Fruit fly (Drosophila melanogaster) whole organism, embryonic: ENCODE measurements around the gene CG18265.

Source experiments
- Atf3 ChIP-seq: fragments of 200-800 bp; sonication (Bioruptor generic); optimal IDR thresholded peaks from 3 replicates; lab custom pipeline; 2016; ENCODE audit warnings: missing biosample characterization, missing genetic modification characterization
- BEAF-32 ChIP-seq: fragments of 200-800 bp; sonication (Bioruptor generic); optimal IDR thresholded peaks from 3 replicates; lab custom pipeline; 2017; ENCODE audit warnings: missing biosample characterization, missing genetic modification characterization, mild to moderate bottlenecking, moderate library complexity, missing genetic modification reagents
- CG10147 ChIP-seq: fragments of 200-800 bp; sonication (Bioruptor generic); optimal IDR thresholded peaks from 2 replicates; lab custom pipeline; 2019; ENCODE audit warnings: missing biosample characterization, mild to moderate bottlenecking, missing genetic modification characterization, moderate library complexity
- CG11085 ChIP-seq: fragments of 200-800 bp; sonication (Bioruptor generic); IDR thresholded peaks from 2 replicates; pipeline ENCODE4 v1.3.6; 2022; ENCODE audit warnings: missing biosample characterization, missing genetic modification characterization
- CG11504 ChIP-seq: fragments of 200-800 bp; sonication (Bioruptor generic); optimal IDR thresholded peaks from 3 replicates; lab custom pipeline; 2019; ENCODE audit warnings: missing biosample characterization, mild to moderate bottlenecking, missing genetic modification characterization, moderate library complexity
- CG12155 ChIP-seq: fragments of 200-800 bp; sonication (Bioruptor generic); optimal IDR thresholded peaks from 3 replicates; lab custom pipeline; 2016; ENCODE audit warnings: missing biosample characterization, missing genetic modification characterization
- CG1233 ChIP-seq: fragments of 200-800 bp; sonication (Bioruptor generic); optimal IDR thresholded peaks from 4 replicates; lab custom pipeline; 2018; ENCODE audit warnings: missing biosample characterization, mild to moderate bottlenecking, missing genetic modification characterization
- CG14050 ChIP-seq: fragments of 200-800 bp; sonication (Bioruptor generic); IDR thresholded peaks from 3 replicates; pipeline ENCODE4 v1.3.6; 2022; ENCODE audit warnings: missing biosample characterization, missing genetic modification characterization
- CG14860 ChIP-seq: fragments of 200-800 bp; sonication (Bioruptor generic); IDR thresholded peaks from 3 replicates; pipeline ENCODE4 v1.3.6; 2022; ENCODE audit warnings: missing biosample characterization, missing genetic modification characterization; ENCODE audit not compliant: partially characterized antibody
- CG15073 ChIP-seq: fragments of 200-800 bp; sonication (Bioruptor generic); optimal IDR thresholded peaks from 2 replicates; lab custom pipeline; 2016; ENCODE audit warnings: missing biosample characterization, missing genetic modification characterization
- CG16863 ChIP-seq: fragments of 200-800 bp; sonication (Bioruptor generic); optimal IDR thresholded peaks from 3 replicates; lab custom pipeline; 2016; ENCODE audit warnings: missing biosample characterization, missing genetic modification characterization
- CG18599 ChIP-seq: fragments of 200-800 bp; sonication (Bioruptor generic); optimal IDR thresholded peaks from 3 replicates; lab custom pipeline; 2017; ENCODE audit warnings: missing biosample characterization, missing genetic modification characterization, mild to moderate bottlenecking, moderate library complexity, missing genetic modification reagents
- CG2199 ChIP-seq: fragments of 200-800 bp; sonication (Bioruptor generic); IDR thresholded peaks from 3 replicates; pipeline ENCODE4 v1.3.6; 2022; ENCODE audit warnings: missing biosample characterization, missing genetic modification characterization
- CG4617 ChIP-seq: fragments of 200-800 bp; sonication (Bioruptor generic); optimal IDR thresholded peaks from 3 replicates; lab custom pipeline; 2016; ENCODE audit warnings: missing biosample characterization, missing genetic modification characterization, borderline replicate concordance
- CG4707 ChIP-seq: fragments of 200-800 bp; sonication (Bioruptor generic); optimal IDR thresholded peaks from 2 replicates; lab custom pipeline; 2018; ENCODE audit warnings: missing biosample characterization, mild to moderate bottlenecking, missing genetic modification characterization, moderate library complexity
- CG7357 ChIP-seq: fragments of 200-800 bp; sonication (Bioruptor generic); IDR thresholded peaks from 3 replicates; pipeline ENCODE4 v1.3.6; 2022; ENCODE audit warnings: missing biosample characterization, missing genetic modification characterization
- CG7839 ChIP-seq: fragments of 200-800 bp; sonication (Bioruptor generic); optimal IDR thresholded peaks from 3 replicates; lab custom pipeline; 2018; ENCODE audit warnings: missing biosample characterization, mild to moderate bottlenecking, missing genetic modification characterization, moderate library complexity
- CG8765 ChIP-seq: fragments of 200-800 bp; sonication (Bioruptor generic); IDR thresholded peaks from 2 replicates; pipeline ENCODE4 v1.3.6; 2022; ENCODE audit warnings: missing biosample characterization, missing genetic modification characterization
- D ChIP-seq, 2 experiments: fragments of 200-800 bp in 1 of 2; fragments of >200 bp in 1 of 2; sonication (Bioruptor generic) in 1 of 2; optimal IDR thresholded peaks; 2 replicates in 1 of 2; 3 replicates in 1 of 2; lab custom pipeline; 2017; ENCODE audit warnings: mild to moderate bottlenecking in 1 of 2, missing biosample characterization in 1 of 2, missing genetic modification characterization in 1 of 2, missing genetic modification reagents in 1 of 2
- Eip74EF ChIP-seq, 2 experiments: fragments of 200-800 bp in 1 of 2; fragments of >200 bp in 1 of 2; sonication (Bioruptor generic) in 1 of 2; optimal IDR thresholded peaks; 2 replicates each; lab custom pipeline; 2017 to 2019; ENCODE audit warnings: missing biosample characterization in 2 of 2, missing genetic modification characterization in 2 of 2, mild to moderate bottlenecking in 1 of 2, moderate library complexity in 1 of 2
- Gug ChIP-seq: fragments of 200-800 bp; sonication (Bioruptor generic); IDR thresholded peaks from 4 replicates; pipeline ENCODE4 v1.3.6; 2022; ENCODE audit warnings: missing biosample characterization, missing genetic modification characterization
- HLHmδ ChIP-seq: fragments of 200-800 bp; sonication (Bioruptor generic); optimal IDR thresholded peaks from 2 replicates; lab custom pipeline; 2018; ENCODE audit warnings: missing biosample characterization, mild to moderate bottlenecking, missing genetic modification characterization, moderate library complexity
- Hand ChIP-seq: fragments of 200-800 bp; sonication (Bioruptor generic); optimal IDR thresholded peaks from 2 replicates; lab custom pipeline; 2017; ENCODE audit warnings: mild to moderate bottlenecking, missing biosample characterization, missing genetic modification reagents, missing genetic modification characterization
- Meics ChIP-seq: fragments of 200-800 bp; sonication (Bioruptor generic); optimal IDR thresholded peaks from 2 replicates; lab custom pipeline; 2017; ENCODE audit warnings: missing biosample characterization, mild to moderate bottlenecking, missing genetic modification characterization
- NC2α ChIP-seq: fragments of 200-800 bp; sonication (Bioruptor generic); optimal IDR thresholded peaks from 2 replicates; lab custom pipeline; 2016; ENCODE audit warnings: missing biosample characterization, missing genetic modification characterization
- Pdp1 ChIP-seq, 2 experiments: fragments of 200-800 bp; sonication (Bioruptor generic); optimal IDR thresholded peaks; 3 replicates each; lab custom pipeline; 2016; ENCODE audit warnings: missing biosample characterization in 2 of 2, missing genetic modification characterization in 2 of 2, mild to moderate bottlenecking in 1 of 2, moderate library complexity in 1 of 2
- Stat92E ChIP-seq, 3 experiments: fragments of >200 bp in 2 of 3; fragments of 200-800 bp in 1 of 3; sonication (Bioruptor generic) in 1 of 3; optimal IDR thresholded peaks; 2 replicates each; lab custom pipeline; 2017 to 2019; ENCODE audit warnings: missing biosample characterization in 3 of 3, missing genetic modification characterization in 3 of 3, mild to moderate bottlenecking in 1 of 3, moderate library complexity in 1 of 3
- Vsx1 ChIP-seq: fragments of 200-800 bp; sonication (Bioruptor generic); optimal IDR thresholded peaks from 2 replicates; lab custom pipeline; 2017; ENCODE audit warnings: missing biosample characterization, mild to moderate bottlenecking, missing genetic modification characterization, missing genetic modification reagents
- YL-1 ChIP-seq: fragments of 200-800 bp; sonication (Bioruptor generic); optimal IDR thresholded peaks from 3 replicates; lab custom pipeline; 2017; ENCODE audit warnings: missing biosample characterization, mild to moderate bottlenecking, missing genetic modification characterization
- ab ChIP-seq: fragments of 200-800 bp; sonication (Bioruptor generic); optimal IDR thresholded peaks from 2 replicates; lab custom pipeline; 2016; ENCODE audit warnings: missing biosample characterization, missing genetic modification characterization
- amos ChIP-seq: fragments of 200-800 bp; sonication (Bioruptor generic); IDR thresholded peaks from 2 replicates; pipeline ENCODE4 v1.3.6; 2022; ENCODE audit warnings: missing biosample characterization, missing genetic modification characterization; ENCODE audit not compliant: partially characterized antibody
- ash1 ChIP-seq: fragments of 200-800 bp; sonication (Bioruptor generic); optimal IDR thresholded peaks from 2 replicates; lab custom pipeline; 2018; ENCODE audit warnings: missing biosample characterization, mild to moderate bottlenecking, missing genetic modification characterization
- bbx ChIP-seq: fragments of 200-800 bp; sonication (Bioruptor generic); IDR thresholded peaks from 2 replicates; pipeline ENCODE4 v1.3.6; 2022; ENCODE audit warnings: missing biosample characterization, missing genetic modification characterization; ENCODE audit not compliant: partially characterized antibody
- chinmo ChIP-seq: fragments of 200-800 bp; sonication (Bioruptor generic); IDR thresholded peaks from 4 replicates; pipeline ENCODE4 v1.3.6; 2022; ENCODE audit warnings: missing biosample characterization, missing genetic modification characterization; ENCODE audit not compliant: partially characterized antibody
- dysf ChIP-seq: fragments of 200-800 bp; sonication (Bioruptor generic); IDR thresholded peaks from 3 replicates; pipeline ENCODE4 v1.3.6; 2022; ENCODE audit warnings: missing biosample characterization, missing genetic modification characterization
- fd102C ChIP-seq: fragments of 200-800 bp; sonication (Bioruptor generic); optimal IDR thresholded peaks from 2 replicates; lab custom pipeline; 2018; ENCODE audit warnings: missing biosample characterization, mild to moderate bottlenecking, missing genetic modification characterization, moderate library complexity
- ftz-f1 ChIP-seq: fragments of 200-800 bp; sonication (Bioruptor generic); optimal IDR thresholded peaks from 2 replicates; lab custom pipeline; 2016; ENCODE audit warnings: missing biosample characterization, missing genetic modification characterization
- gfzf ChIP-seq: fragments of 200-800 bp; sonication (Bioruptor generic); optimal IDR thresholded peaks from 2 replicates; lab custom pipeline; 2016; ENCODE audit warnings: missing biosample characterization, mild to moderate bottlenecking, missing genetic modification characterization, moderate library complexity
- gsb ChIP-seq: fragments of 200-800 bp; sonication (Bioruptor generic); IDR thresholded peaks from 2 replicates; pipeline ENCODE4 v1.3.6; 2022; ENCODE audit warnings: missing biosample characterization, missing genetic modification characterization
- hb ChIP-seq: fragments of 200-800 bp; sonication (Bioruptor generic); IDR thresholded peaks from 3 replicates; pipeline ENCODE4 v1.3.6; 2022; ENCODE audit warnings: missing biosample characterization, missing genetic modification characterization; ENCODE audit not compliant: partially characterized antibody
- her ChIP-seq: fragments of 200-800 bp; sonication (Bioruptor generic); optimal IDR thresholded peaks from 2 replicates; lab custom pipeline; 2016; ENCODE audit warnings: missing biosample characterization, missing genetic modification characterization
- org-1 ChIP-seq: fragments of 200-800 bp; sonication (Bioruptor generic); optimal IDR thresholded peaks from 2 replicates; lab custom pipeline; 2017; ENCODE audit warnings: missing biosample characterization, missing genetic modification characterization
- ro ChIP-seq: fragments of 200-800 bp; sonication (Bioruptor generic); IDR thresholded peaks from 2 replicates; pipeline ENCODE4 v1.3.6; 2022; ENCODE audit warnings: missing biosample characterization, missing genetic modification characterization
- sens-2 ChIP-seq: fragments of 200-800 bp; sonication (Bioruptor generic); IDR thresholded peaks from 2 replicates; pipeline ENCODE4 v1.3.6; 2022; ENCODE audit warnings: missing biosample characterization, missing genetic modification characterization
- sqz ChIP-seq: fragments of 200-800 bp; sonication (Bioruptor generic); optimal IDR thresholded peaks from 3 replicates; lab custom pipeline; 2018; ENCODE audit warnings: missing biosample characterization, mild to moderate bottlenecking, missing genetic modification characterization
- stwl ChIP-seq: fragments of 200-800 bp; sonication (Bioruptor generic); optimal IDR thresholded peaks from 3 replicates; lab custom pipeline; 2018; ENCODE audit warnings: missing biosample characterization, mild to moderate bottlenecking, missing genetic modification characterization, moderate library complexity
- trem ChIP-seq: fragments of 200-800 bp; optimal IDR thresholded peaks from 3 replicates; lab custom pipeline; 2019; ENCODE audit warnings: missing biosample characterization, mild to moderate bottlenecking, missing genetic modification characterization, moderate library complexity
- unc-4 ChIP-seq: fragments of 200-800 bp; sonication (Bioruptor generic); IDR thresholded peaks from 2 replicates; pipeline ENCODE4 v1.3.6; 2022; ENCODE audit warnings: missing biosample characterization, missing genetic modification characterization; ENCODE audit not compliant: partially characterized antibody
- wdn ChIP-seq: fragments of 200-800 bp; sonication (Bioruptor generic); IDR thresholded peaks from 2 replicates; pipeline ENCODE4 v1.3.6; 2022; ENCODE audit warnings: missing biosample characterization, missing genetic modification characterization

The CG18265 gene

DNA sequence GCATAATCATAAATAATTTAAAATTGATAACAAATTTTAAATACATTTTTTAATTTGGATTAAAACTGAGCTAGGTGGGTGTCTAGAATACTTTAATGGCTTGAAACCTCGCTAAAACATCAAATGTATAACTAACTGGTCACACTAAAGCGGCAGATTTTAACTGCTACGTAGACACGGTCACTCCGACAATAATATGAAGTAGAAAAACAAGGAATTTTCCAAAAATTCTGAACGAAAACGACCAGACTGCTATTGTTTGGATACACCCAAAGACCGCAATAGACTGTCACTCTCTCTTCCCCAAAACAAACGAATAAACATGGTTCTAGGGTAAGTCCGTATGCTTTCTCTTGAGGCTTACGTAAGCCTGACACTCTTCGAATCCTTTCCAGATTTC, 26.6 kb downstream of the CG18265 start, which contains the start of gene QIL1 (continued):
- no peak for TF ChIP-seq chinmo (GFP tag; lab: Robert Waterston, UW)
- TF ChIP-seq Vsx1 (GFP tag; lab: Kevin White, UChicago): no peak
- TF ChIP-seq Stat92E (GFP tag; optimal IDR thresholded peaks at IDR 0.05; lab: Kevin White, UChicago): no peak
- TF ChIP-seq Atf3: no peak
- peak; percentile 77 for TF ChIP-seq trem
- no peak for TF ChIP-seq CG14050 (GFP tag; lab: Robert Waterston, UW)
- TF ChIP-seq CG8765 (GFP tag; lab: Robert Waterston, UW): no peak
- TF ChIP-seq stwl (tag; lab: Kevin White, UChicago): peak; percentile 85
- TF ChIP-seq hb (GFP tag; lab: Robert Waterston, UW): no peak
- no peak for TF ChIP-seq CG1233 (GFP tag; lab: Kevin White, UChicago)
- TF ChIP-seq gfzf: peak; percentile 94
- no peak for TF ChIP-seq CG12155 (GFP tag; lab: Kevin White, UChicago)
- TF ChIP-seq CG11085 (GFP tag; lab: Robert Waterston, UW): no peak
- TF ChIP-seq dysf: no peak
- no peak for TF ChIP-seq ro (GFP tag; lab: Robert Waterston, UW)
- no peak for TF ChIP-seq gsb (GFP tag; lab: Robert Waterston, UW)
- TF ChIP-seq amos (GFP tag; lab: Robert Waterston, UW): peak; percentile 31; the same call in 1 of the 2 replicates
- TF ChIP-seq NC2α (GFP tag; lab: Kevin White, UChicago): no peak
- no peak for TF ChIP-seq wdn (GFP tag; lab: Robert Waterston, UW)
- TF ChIP-seq ftz-f1: no peak
- TF ChIP-seq ab (GFP tag; lab: Kevin White, UChicago): no peak
- TF ChIP-seq CG10147: no peak
- no peak for TF ChIP-seq Meics
- TF ChIP-seq Hand: no peak
- TF ChIP-seq sqz (GFP tag; lab: Kevin White, UChicago): no peak
- TF ChIP-seq CG4617 (GFP tag; lab: Kevin White, UChicago): peak; percentile 90
- TF ChIP-seq CG2199 (GFP tag; lab: Robert Waterston, UW): peak; percentile 53; the same call in 1 of the 3 replicates
- no peak for TF ChIP-seq HLHmδ
- no peak for TF ChIP-seq ash1 (GFP tag; lab: Kevin White, UChicago)
- peak; percentile 35 for TF ChIP-seq CG11504 (tag; lab: Kevin White, UChicago)
- peak; percentile 71 for TF ChIP-seq YL-1 (GFP tag; lab: Kevin White, UChicago)
- no peak for TF ChIP-seq CG18599 (GFP tag; lab: Kevin White, UChicago)
- TF ChIP-seq Pdp1 (GFP tag; optimal IDR thresholded peaks at IDR 0.05; lab: Kevin White, UChicago): peak in 1 of 2 experiments; percentile 94
- no peak for TF ChIP-seq unc-4
- no peak for TF ChIP-seq her (GFP tag; lab: Kevin White, UChicago)
- TF ChIP-seq sens-2 (GFP tag; lab: Robert Waterston, UW): no peak
- no peak; the same call in 1 of the 2 replicates for TF ChIP-seq bbx
- TF ChIP-seq Eip74EF (GFP tag; optimal IDR thresholded peaks at IDR 0.05; lab: Kevin White, UChicago): no peak
- no peak for TF ChIP-seq CG15073
- TF ChIP-seq CG16863: no peak
- no peak for TF ChIP-seq CG14860 (GFP tag; lab: Robert Waterston, UW)
- no peak for TF ChIP-seq fd102C (GFP tag; lab: Kevin White, UChicago)
- TF ChIP-seq BEAF-32: peak; percentile 41
- TF ChIP-seq CG7357: no peak
- no peak for TF ChIP-seq D (optimal IDR thresholded peaks at IDR 0.05; lab: Kevin White, UChicago)
- TF ChIP-seq D (GFP tag; optimal IDR thresholded peaks at IDR 0.05; lab: Kevin White, UChicago): no peak
- TF ChIP-seq CG7839: no peak
- TF ChIP-seq org-1 (GFP tag; lab: Kevin White, UChicago): no peak
- no peak for TF ChIP-seq Gug (GFP tag; lab: Robert Waterston, UW)
- no peak for TF ChIP-seq CG4707 (GFP tag; lab: Kevin White, UChicago)
